Worm (Caenorhabditis elegans) whole organism, L4 larva: ENCODE results near the gene unc-2.

ENCODE experiments used
- F10B5.3 ChIP-seq: sonication (generic microtip); optimal IDR thresholded peaks from 2 replicates; lab custom pipeline; 2016; ENCODE audit warnings: mild to moderate bottlenecking, missing genetic modification characterization, missing compliant biosample characterization
- F26F4.8 ChIP-seq: fragments of 200-800 bp; sonication (Bioruptor generic); conservative IDR thresholded peaks from 2 replicates; pipeline ENCODE4 v1.3.6; 2022; ENCODE audit warnings: missing genetic modification characterization, missing compliant biosample characterization
- F49E8.2 ChIP-seq: sonication (generic microtip); optimal IDR thresholded peaks from 2 replicates; lab custom pipeline; 2016; ENCODE audit warnings: missing compliant biosample characterization, mild to moderate bottlenecking, missing genetic modification characterization, borderline replicate concordance
- T26A8.4 ChIP-seq: fragments of 200-800 bp; sonication (Bioruptor generic); IDR thresholded peaks from 2 replicates; pipeline ENCODE4 v1.3.6; 2022; ENCODE audit warnings: missing genetic modification characterization, missing compliant biosample characterization
- Y48G9A.11 ChIP-seq: fragments of 200-800 bp; sonication (Bioruptor generic); IDR thresholded peaks from 2 replicates; pipeline ENCODE4 v1.3.6; 2022; ENCODE audit warnings: missing genetic modification reagents, missing genetic modification characterization, missing compliant biosample characterization
- Y5F2A.4 ChIP-seq: fragments of 200-800 bp; sonication (Bioruptor generic); optimal IDR thresholded peaks from 2 replicates; lab custom pipeline; 2018; ENCODE audit warnings: mild to moderate bottlenecking, missing genetic modification characterization, missing compliant biosample characterization
- Y75B8A.6 ChIP-seq: fragments of 200-800 bp; sonication (Bioruptor generic); IDR thresholded peaks from 2 replicates; pipeline ENCODE4 v1.3.6; 2022; ENCODE audit warnings: missing genetic modification reagents, missing genetic modification characterization, missing compliant biosample characterization
- ZK546.5 ChIP-seq, 2 experiments: sonication (generic microtip); optimal IDR thresholded peaks; 2 replicates each; lab custom pipeline; 2017; ENCODE audit warnings: missing biosample characterization in 2 of 2, missing genetic modification characterization in 2 of 2
- aha-1 ChIP-seq: fragments of 150-350 bp; peaks from one replicate; lab custom pipeline; 2014; ENCODE audit warnings: missing biosample characterization, missing genetic modification characterization
- attf-4 ChIP-seq: sonication (generic microtip); optimal IDR thresholded peaks from 3 replicates; lab custom pipeline; 2017; ENCODE audit warnings: missing biosample characterization, missing genetic modification characterization
- ctbp-1 ChIP-seq: fragments of 200-800 bp; sonication (Bioruptor generic); IDR thresholded peaks from 2 replicates; pipeline ENCODE4 v1.3.6; 2022; ENCODE audit warnings: missing genetic modification reagents, missing genetic modification characterization, missing compliant biosample characterization
- daf-16 ChIP-seq, 3 experiments: sonication (generic microtip); optimal IDR thresholded peaks; 2 replicates each; lab custom pipeline; 2016 to 2017; ENCODE audit warnings: missing genetic modification characterization in 3 of 3, missing genetic modification reagents in 3 of 3, mild to moderate bottlenecking in 2 of 3, missing compliant biosample characterization in 2 of 3, missing biosample characterization in 1 of 3, moderate library complexity in 1 of 3
- dmd-9 ChIP-seq: fragments of 200-800 bp; sonication (Bioruptor generic); IDR thresholded peaks from 2 replicates; pipeline ENCODE4 v1.3.6; 2022; ENCODE audit warnings: missing genetic modification reagents, missing genetic modification characterization, missing compliant biosample characterization
- dve-1 ChIP-seq: sonication (generic microtip); optimal IDR thresholded peaks from 2 replicates; lab custom pipeline; 2017; ENCODE audit warnings: antibody characterized with exemption, mild to moderate bottlenecking, missing genetic modification characterization, missing compliant biosample characterization; ENCODE audit not compliant: insufficient read depth
- egl-27 ChIP-seq: sonication (generic microtip); optimal IDR thresholded peaks from 3 replicates; lab custom pipeline; 2017; ENCODE audit warnings: missing biosample characterization, missing genetic modification reagents, missing genetic modification characterization
- hlh-30 ChIP-seq: sonication (generic microtip); optimal IDR thresholded peaks from 2 replicates; lab custom pipeline; 2017; ENCODE audit warnings: antibody characterized with exemption, mild to moderate bottlenecking, missing genetic modification characterization, missing compliant biosample characterization; ENCODE audit not compliant: insufficient read depth
- lim-7 ChIP-seq: fragments of 200-800 bp; sonication (Bioruptor generic); IDR thresholded peaks from 2 replicates; pipeline ENCODE4 v1.3.6; 2022; ENCODE audit warnings: missing genetic modification characterization, missing compliant biosample characterization
- lin-13 ChIP-seq: fragments of 150-350 bp; optimal IDR thresholded peaks from 2 replicates; lab custom pipeline; 2014; ENCODE audit warnings: missing biosample characterization, missing genetic modification reagents, missing genetic modification characterization
- lin-15B ChIP-seq: fragments of 150-350 bp; sonication (generic microtip); optimal IDR thresholded peaks from 3 replicates; lab custom pipeline; 2014; ENCODE audit warnings: missing biosample characterization, missing genetic modification characterization
- lsy-2 ChIP-seq, 2 experiments: fragments of 150-350 bp in 1 of 2; sonication (generic microtip) in 1 of 2; optimal IDR thresholded peaks; 2 replicates each; lab custom pipeline; 2014 to 2017; ENCODE audit warnings: missing biosample characterization in 2 of 2, missing genetic modification characterization in 2 of 2
- madf-5 ChIP-seq, 2 experiments: fragments of 200-800 bp; sonication (Bioruptor generic); IDR thresholded peaks; 2 replicates each; pipeline ENCODE4 v1.3.6; 2022; ENCODE audit warnings: missing compliant biosample characterization in 2 of 2, missing genetic modification characterization in 2 of 2
- mep-1 ChIP-seq: fragments of 150-350 bp; sonication (generic microtip); optimal IDR thresholded peaks from 3 replicates; lab custom pipeline; 2014; ENCODE audit warnings: missing biosample characterization, missing genetic modification characterization
- mxl-2 ChIP-seq: fragments of 200-800 bp; sonication (Bioruptor generic); conservative IDR thresholded peaks from 2 replicates; pipeline ENCODE4 v1.3.6; 2022; ENCODE audit warnings: missing genetic modification reagents, missing genetic modification characterization, missing compliant biosample characterization
- nhr-10 ChIP-seq: fragments of 150-350 bp; optimal IDR thresholded peaks from 2 replicates; lab custom pipeline; 2014; ENCODE audit warnings: missing biosample characterization, missing genetic modification characterization
- nhr-25 ChIP-seq: sonication (generic microtip); optimal IDR thresholded peaks from 2 replicates; lab custom pipeline; 2017; ENCODE audit warnings: missing genetic modification characterization, mild to moderate bottlenecking, missing compliant biosample characterization, antibody characterized with exemption, moderate library complexity, borderline replicate concordance; ENCODE audit not compliant: insufficient read depth
- nhr-28 ChIP-seq: fragments of 150-350 bp; optimal IDR thresholded peaks from 2 replicates; lab custom pipeline; 2014; ENCODE audit warnings: missing biosample characterization, missing genetic modification characterization
- pha-4 ChIP-seq, 2 experiments: fragments of 150-350 bp in 1 of 2; fragments of 200-800 bp in 1 of 2; sonication (Bioruptor generic) in 1 of 2; IDR thresholded peaks in 1 of 2; optimal IDR thresholded peaks in 1 of 2; 2 replicates each; pipeline versions ENCODE4 v1.3.6 to Lab custom; 2014 to 2022; ENCODE audit warnings: missing genetic modification characterization in 2 of 2, missing genetic modification reagents in 2 of 2, missing biosample characterization in 1 of 2, missing compliant biosample characterization in 1 of 2
- php-3 ChIP-seq: fragments of 200-800 bp; sonication (Bioruptor generic); IDR thresholded peaks from 2 replicates; pipeline ENCODE4 v1.3.6; 2022; ENCODE audit warnings: missing genetic modification reagents, missing genetic modification characterization, missing compliant biosample characterization
- pqm-1 ChIP-seq: sonication (generic microtip); optimal IDR thresholded peaks from 2 replicates; lab custom pipeline; 2017; ENCODE audit warnings: missing biosample characterization, missing genetic modification characterization
- rbr-2 ChIP-seq: sonication (generic microtip); optimal IDR thresholded peaks from 2 replicates; lab custom pipeline; 2016; ENCODE audit warnings: missing genotype, missing genetic modification characterization, missing compliant biosample characterization
- sdz-12 ChIP-seq: fragments of 200-800 bp; sonication (Bioruptor generic); optimal IDR thresholded peaks from 2 replicates; lab custom pipeline; 2018; ENCODE audit warnings: mild to moderate bottlenecking, missing genetic modification characterization, missing compliant biosample characterization
- snpc-4 ChIP-seq: fragments of 150-350 bp; optimal IDR thresholded peaks from 2 replicates; lab custom pipeline; 2014; ENCODE audit warnings: missing biosample characterization, missing genetic modification characterization
- tag-97 ChIP-seq: fragments of 200-800 bp; sonication (Bioruptor generic); IDR thresholded peaks from 2 replicates; pipeline ENCODE4 v1.3.6; 2022; ENCODE audit warnings: missing genetic modification characterization, missing compliant biosample characterization
- tra-1 ChIP-seq: fragments of 200-800 bp; sonication (Bioruptor generic); IDR thresholded peaks from 2 replicates; pipeline ENCODE4 v1.3.6; 2022; ENCODE audit warnings: missing genetic modification reagents, missing genetic modification characterization, missing compliant biosample characterization
- unc-130 ChIP-seq: sonication (generic microtip); optimal IDR thresholded peaks from 2 replicates; lab custom pipeline; 2016; ENCODE audit warnings: missing genetic modification reagents, missing genetic modification characterization, missing compliant biosample characterization
- unc-62 ChIP-seq, 3 experiments: fragments of 150-350 bp in 1 of 3; sonication (generic microtip); optimal IDR thresholded peaks in 2 of 3; peaks in 1 of 3; 1 replicate in 1 of 3; 2 replicates in 2 of 3; lab custom pipeline; 2014 to 2017; ENCODE audit warnings: missing biosample characterization in 3 of 3, missing genetic modification characterization in 3 of 3, missing genetic modification reagents in 3 of 3, missing genotype in 1 of 3
- zag-1 ChIP-seq: fragments of 150-350 bp; optimal IDR thresholded peaks from 2 replicates; lab custom pipeline; 2014; ENCODE audit warnings: missing biosample characterization, missing genetic modification characterization
- zfp-2 ChIP-seq: sonication (generic microtip); optimal IDR thresholded peaks from 2 replicates; lab custom pipeline; 2016; ENCODE audit warnings: mild to moderate bottlenecking, missing genetic modification characterization, missing compliant biosample characterization

The unc-2 gene

ce11 chrX:2705809-2706378 lies 57.4 kb downstream of the unc-2 start, which contains the start of gene igcm-3 (continued):
- TF ChIP-seq T26A8.4 (GFP tag; lab: Robert Waterston, UW), result no peak
- TF ChIP-seq mxl-2, result no peak
- TF ChIP-seq, all 104 proteins: peak for 5

ce11 chrX:2704768-2705486 lies 58.4 kb downstream of the unc-2 start:
- TF ChIP-seq F10B5.3, result no peak
- peak; percentile 14 for TF ChIP-seq nhr-28 (tag; lab: Kevin White, UChicago)

DNA sequence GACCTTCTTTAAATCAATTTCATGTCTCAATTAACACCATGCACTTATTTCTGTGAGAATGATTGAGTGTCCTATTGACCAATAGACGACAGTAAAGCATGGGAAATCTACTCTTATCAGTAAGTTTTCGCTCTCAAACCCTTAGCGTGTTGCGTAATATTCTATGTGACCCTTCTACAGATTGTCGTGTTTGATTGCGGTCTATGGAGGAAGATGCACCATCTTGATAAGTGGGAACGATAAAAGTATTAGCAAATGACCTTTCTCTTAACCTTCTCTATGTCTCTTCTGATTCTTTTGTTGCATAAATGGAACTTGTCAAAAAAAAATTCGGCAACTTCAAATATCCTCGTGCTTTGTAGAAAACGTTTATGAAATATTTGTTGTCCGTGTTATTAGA lies 59.4 kb downstream of the unc-2 start:
- TF ChIP-seq mep-1, result peak; percentile 36
- TF ChIP-seq dve-1 (tag; lab: Kevin White, UChicago), result peak; percentile 61
- no peak for TF ChIP-seq zag-1 (tag; lab: Kevin White, UChicago)
- TF ChIP-seq daf-16 (GFP tag; optimal IDR thresholded peaks at IDR 0.05; lab: Kevin White, UChicago), result no peak
- TF ChIP-seq daf-16 (tag; optimal IDR thresholded peaks at IDR 0.05; lab: Kevin White, UChicago), result peak; percentile 72
- TF ChIP-seq hlh-30 (tag; lab: Kevin White, UChicago), result peak; percentile 10
- no peak for TF ChIP-seq mxl-2
- TF ChIP-seq, all 104 proteins: peak for 4

ce11 chrX:2700649-2701048 lies 62.7 kb downstream of the unc-2 start:
- TF ChIP-seq unc-62 (GFP tag; optimal IDR thresholded peaks at IDR 0.05 in 1 of 2; lab: Kevin White, UChicago) (peak in 1 of 2 experiments; percentile 92), unc-62 (tag; optimal IDR thresholded peaks at IDR 0.05; lab: Kevin White, UChicago) (no peak), rbr-2 (no peak)
- TF ChIP-seq, all 104 proteins: peak for 1

DNA sequence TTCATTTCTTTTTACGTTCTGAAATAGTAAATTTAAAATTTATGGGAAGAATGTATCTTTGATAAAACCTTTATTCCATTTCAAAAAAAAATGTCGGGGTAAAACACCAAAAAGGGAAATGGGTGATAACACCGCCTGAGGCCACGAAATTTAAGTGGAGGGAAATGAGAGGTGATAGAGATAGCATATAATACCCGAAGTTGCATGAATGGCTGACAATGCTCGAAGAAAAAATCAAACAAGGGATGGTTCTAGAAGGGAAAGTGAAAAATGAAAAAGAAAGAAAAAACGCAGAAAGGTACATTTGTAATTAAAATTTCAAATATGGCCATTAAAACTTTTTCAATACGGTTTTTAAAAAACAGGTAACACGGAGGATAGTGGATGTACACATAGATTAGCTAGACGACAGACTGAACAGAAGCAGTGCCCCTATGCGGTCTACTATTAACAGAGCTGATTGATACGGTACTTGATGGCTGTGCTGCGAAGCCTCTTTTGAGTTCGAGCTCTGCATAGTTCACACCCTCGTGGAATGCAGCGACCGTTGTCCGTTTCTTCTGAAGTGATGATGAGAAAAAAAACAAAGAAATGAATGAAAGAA lies 65.0 kb downstream of the unc-2 start:
- no peak for TF ChIP-seq snpc-4 (tag; lab: Kevin White, UChicago)
- TF ChIP-seq dmd-9 (GFP tag; lab: Robert Waterston, UW), result no peak
- peak; percentile 26 for TF ChIP-seq Y5F2A.4 (GFP tag; lab: Kevin White, UChicago)
- no peak for TF ChIP-seq tag-97 (GFP tag; lab: Robert Waterston, UW)
- TF ChIP-seq attf-4 (tag; lab: Kevin White, UChicago), result no peak
- no peak for TF ChIP-seq lin-13 (GFP tag; lab: Kevin White, UChicago)
- no peak for TF ChIP-seq lin-15B (tag; lab: Kevin White, UChicago)
- TF ChIP-seq unc-62 (GFP tag; optimal IDR thresholded peaks at IDR 0.05 in 1 of 2; lab: Kevin White, UChicago), result peak in 1 of 2 experiments; percentile 74
- no peak for TF ChIP-seq unc-62 (tag; optimal IDR thresholded peaks at IDR 0.05; lab: Kevin White, UChicago)
- TF ChIP-seq sdz-12 (GFP tag; lab: Kevin White, UChicago), result no peak
- no peak for TF ChIP-seq F49E8.2 (tag; lab: Kevin White, UChicago)
- TF ChIP-seq lim-7 (GFP tag; lab: Robert Waterston, UW), result no peak
- no peak for TF ChIP-seq F10B5.3
- peak; percentile 19 for TF ChIP-seq pqm-1 (tag; lab: Kevin White, UChicago)
- TF ChIP-seq madf-5 (GFP tag; IDR thresholded peaks at IDR 0.05; lab: Robert Waterston, UW), result 0 out of 4 replicates have a peak, but pooled peaks of 1 of the 2 experiments have one; percentile 27
- TF ChIP-seq Y48G9A.11 (GFP tag; lab: Robert Waterston, UW), result no peak
- no peak for TF ChIP-seq unc-130 (GFP tag; lab: Kevin White, UChicago)
- no peak for TF ChIP-seq php-3 (GFP tag; lab: Robert Waterston, UW)
- no peak for TF ChIP-seq nhr-25 (tag; lab: Kevin White, UChicago)
- no peak for TF ChIP-seq Y75B8A.6 (GFP tag; lab: Robert Waterston, UW)
- TF ChIP-seq ZK546.5 (tag; optimal IDR thresholded peaks at IDR 0.05; lab: Kevin White, UChicago), result no peak
- TF ChIP-seq F26F4.8 (GFP tag; lab: Robert Waterston, UW), result no peak
- peak; percentile 54; the same call in 1 of the 2 replicates for TF ChIP-seq pha-4 (GFP tag; IDR thresholded peaks at IDR 0.05; lab: Robert Waterston, UW)
- no peak for TF ChIP-seq pha-4 (tag; optimal IDR thresholded peaks at IDR 0.05; lab: Kevin White, UChicago)
- no peak for TF ChIP-seq egl-27 (tag; lab: Kevin White, UChicago)
- no peak for TF ChIP-seq tra-1 (GFP tag; lab: Robert Waterston, UW)
- no peak for TF ChIP-seq lsy-2 (tag; optimal IDR thresholded peaks at IDR 0.05; lab: Kevin White, UChicago)
- TF ChIP-seq zfp-2 (tag; lab: Kevin White, UChicago), result no peak
- TF ChIP-seq ctbp-1 (GFP tag; lab: Robert Waterston, UW), result no peak
- TF ChIP-seq aha-1, result no peak
- TF ChIP-seq nhr-10 (tag; lab: Kevin White, UChicago), result peak; percentile 8
